Fruit fly (Drosophila melanogaster): Measurements from ENCODE around the gene CG42588.
A peak's percentile ranks its signal among the peaks of the same experiment; 100 is the strongest.

CG42588 gene

DNA sequence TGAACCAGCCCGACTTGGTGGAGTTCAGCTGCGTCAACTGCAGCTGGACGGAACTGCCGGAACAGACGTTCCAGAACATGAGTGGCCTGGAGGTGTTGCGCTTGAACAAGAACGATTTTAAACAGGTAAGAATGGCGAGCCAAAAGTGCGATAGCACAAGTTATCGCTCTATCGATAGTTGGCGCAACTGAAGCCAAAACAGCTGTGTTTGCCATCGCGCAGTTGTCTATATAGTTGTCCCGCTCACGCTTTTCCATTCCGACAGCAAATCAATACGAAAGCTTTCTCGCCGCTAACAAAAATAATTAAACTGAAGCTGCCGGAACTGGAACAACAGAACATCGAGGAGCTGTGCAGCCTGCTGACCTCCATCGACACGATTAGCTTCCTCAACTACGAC, 19.5 kb upstream of the CG42588 start (continued):
- TF ChIP-seq CG15479 (GFP tag; optimal IDR thresholded peaks at IDR 0.05) (no peak), Myb (GFP tag; optimal IDR thresholded peaks at IDR 0.05) (no peak), stc (GFP tag; IDR thresholded peaks at IDR 0.05) (no peak), Aef1 (GFP tag; IDR thresholded peaks at IDR 0.05) (no peak), az2 (GFP tag; optimal IDR thresholded peaks at IDR 0.05) (no peak), al (GFP tag; IDR thresholded peaks at IDR 0.05) (no peak), chinmo (GFP tag; IDR thresholded peaks at IDR 0.05; ENCODE audit: partially characterized antibody) (peak; percentile 95), tio (GFP tag; optimal IDR thresholded peaks at IDR 0.05) (no peak), Elba2 (GFP tag; optimal IDR thresholded peaks at IDR 0.05) (no peak), gro (GFP tag; optimal IDR thresholded peaks at IDR 0.05) (no peak), pb (GFP tag; optimal IDR thresholded peaks at IDR 0.05) (no peak), Stat92E (GFP tag; optimal IDR thresholded peaks at IDR 0.05) (no peak), CG2202 (tag; optimal IDR thresholded peaks at IDR 0.05) (no peak), CG14710 (tag; optimal IDR thresholded peaks at IDR 0.05) (peak; percentile 2), pfk (GFP tag; optimal IDR thresholded peaks at IDR 0.05) (peak; percentile 5), br (optimal IDR thresholded peaks at IDR 0.05) (no peak), psq (GFP tag; optimal IDR thresholded peaks at IDR 0.05) (no peak), CG3726 (GFP tag; IDR thresholded peaks at IDR 0.05) (no peak), CG2889 (GFP tag; IDR thresholded peaks at IDR 0.05) (no peak), CG3995 (GFP tag; optimal IDR thresholded peaks at IDR 0.05) (no peak), CG10959 (GFP tag; IDR thresholded peaks at IDR 0.05) (no peak), nau (GFP tag; optimal IDR thresholded peaks at IDR 0.05) (no peak), CG43689 (GFP tag; IDR thresholded peaks at IDR 0.05) (no peak), Hr39 (optimal IDR thresholded peaks at IDR 0.05) (no peak), CG12659 (GFP tag; optimal IDR thresholded peaks at IDR 0.05) (peak; percentile 51), schlank (tag; optimal IDR thresholded peaks at IDR 0.05) (no peak), CG1529 (GFP tag; optimal IDR thresholded peaks at IDR 0.05) (no peak), pum (GFP tag; optimal IDR thresholded peaks at IDR 0.05) (no peak), Dip3 (GFP tag; optimal IDR thresholded peaks at IDR 0.05) (no peak), CG16813 (GFP tag; IDR thresholded peaks at IDR 0.05; ENCODE audit: partially characterized antibody) (peak; percentile 74; the same call in 2 of the 3 replicates), H15 (GFP tag; IDR thresholded peaks at IDR 0.05) (no peak), CG5953 (GFP tag; IDR thresholded peaks at IDR 0.05) (no peak), CG14667 (GFP tag; IDR thresholded peaks at IDR 0.05) (no peak), nmo (GFP tag; optimal IDR thresholded peaks at IDR 0.05) (peak; percentile 6), Ravus (GFP tag; IDR thresholded peaks at IDR 0.05) (no peak), CG11456 (GFP tag; IDR thresholded peaks at IDR 0.05) (no peak), Dip2 (GFP tag; IDR thresholded peaks at IDR 0.05) (no peak), CG13894 (tag; optimal IDR thresholded peaks at IDR 0.05) (no peak), Scr (GFP tag; IDR thresholded peaks at IDR 0.05; ENCODE audit: partially characterized antibody) (peak; percentile 82), CG7928 (GFP tag; optimal IDR thresholded peaks at IDR 0.05) (no peak), cwo (GFP tag; optimal IDR thresholded peaks at IDR 0.05) (no peak), pnt (GFP tag; optimal IDR thresholded peaks at IDR 0.05) (no peak), sim (GFP tag; IDR thresholded peaks at IDR 0.05) (no peak), fu2 (GFP tag; optimal IDR thresholded peaks at IDR 0.05) (no peak), prd (optimal IDR thresholded peaks at IDR 0.05) (no peak), prd (GFP tag; IDR thresholded peaks at IDR 0.05) (no peak), Ets65A (GFP tag) (no peak), CG31441 (GFP tag; IDR thresholded peaks at IDR 0.05) (no peak), E2f1 (GFP tag; IDR thresholded peaks at IDR 0.05) (no peak), tgo (GFP tag; IDR thresholded peaks at IDR 0.05) (no peak), ase (GFP tag; IDR thresholded peaks at IDR 0.05) (no peak), HHEX (GFP tag; optimal IDR thresholded peaks at IDR 0.05) (no peak), CG12391 (tag; optimal IDR thresholded peaks at IDR 0.05) (no peak), Spps (tag; optimal IDR thresholded peaks at IDR 0.05) (no peak)
